Worm (Caenorhabditis elegans) whole organism, young adult: ENCODE results near the gene T24E12.10.

Experiments used
- F55B11.4 ChIP-seq: sonication (generic microtip); optimal IDR thresholded peaks from 2 replicates; lab custom pipeline; 2016; ENCODE audit warnings: missing compliant biosample characterization, missing genetic modification characterization, borderline replicate concordance; ENCODE audit not compliant: insufficient read depth
- Y67H2A.10 ChIP-seq: fragments of 200-800 bp; sonication (Bioruptor generic); conservative IDR thresholded peaks from 2 replicates; pipeline ENCODE4 v1.3.6; 2022; ENCODE audit warnings: missing genetic modification reagents, missing genetic modification characterization, missing compliant biosample characterization
- aptf-2 ChIP-seq: fragments of 200-800 bp; sonication (Bioruptor generic); conservative IDR thresholded peaks from 2 replicates; pipeline ENCODE4 v1.3.6; 2022; ENCODE audit warnings: missing genetic modification reagents, missing genetic modification characterization, missing compliant biosample characterization
- cebp-1 ChIP-seq, 2 experiments: fragments of 200-800 bp in 1 of 2; sonication (Bioruptor generic) in 1 of 2; sonication (generic microtip) in 1 of 2; IDR thresholded peaks in 1 of 2; optimal IDR thresholded peaks in 1 of 2; 2 replicates each; pipeline versions ENCODE4 v1.3.6 to Lab custom; 2017 to 2022; ENCODE audit warnings: missing compliant biosample characterization in 2 of 2, missing genetic modification characterization in 2 of 2, mild to moderate bottlenecking in 1 of 2, missing genetic modification reagents in 1 of 2, moderate library complexity in 1 of 2
- egrh-3 ChIP-seq: fragments of 200-800 bp; sonication (Bioruptor generic); IDR thresholded peaks from 2 replicates; pipeline ENCODE4 v1.3.6; 2022; ENCODE audit warnings: missing genetic modification reagents, missing genetic modification characterization, missing compliant biosample characterization
- ekl-4 ChIP-seq: fragments of 200-800 bp; sonication (Bioruptor generic); IDR thresholded peaks from 2 replicates; pipeline ENCODE4 v1.3.6; 2022; ENCODE audit warnings: missing genetic modification reagents, missing genetic modification characterization, missing compliant biosample characterization
- hmg-1.2 ChIP-seq: fragments of 200-800 bp; sonication (Bioruptor generic); IDR thresholded peaks from 2 replicates; pipeline ENCODE4 v1.3.6; 2022; ENCODE audit warnings: missing genetic modification reagents, missing genetic modification characterization, missing compliant biosample characterization
- let-607 ChIP-seq, 2 experiments: fragments of 200-800 bp in 1 of 2; sonication (Bioruptor generic) in 1 of 2; sonication (generic microtip) in 1 of 2; optimal IDR thresholded peaks; 2 replicates each; lab custom pipeline; 2016 to 2018; ENCODE audit warnings: mild to moderate bottlenecking in 2 of 2, missing compliant biosample characterization in 2 of 2, missing genetic modification characterization in 2 of 2, moderate library complexity in 2 of 2, missing genotype in 1 of 2
- mel-28 ChIP-seq: sonication (generic microtip); optimal IDR thresholded peaks from 2 replicates; lab custom pipeline; 2016; ENCODE audit warnings: borderline replicate concordance, mild to moderate bottlenecking, missing genetic modification characterization, missing compliant biosample characterization
- mes-4 ChIP-seq: sonication (generic microtip); optimal IDR thresholded peaks from 2 replicates; lab custom pipeline; 2016; ENCODE audit warnings: missing genotype, missing genetic modification characterization, missing compliant biosample characterization
- nfyb-1 ChIP-seq: fragments of 200-800 bp; sonication (Bioruptor generic); IDR thresholded peaks from 2 replicates; pipeline ENCODE4 v1.3.6; 2022; ENCODE audit warnings: missing genetic modification reagents, missing genetic modification characterization, missing compliant biosample characterization
- pha-4 ChIP-seq: fragments of 150-350 bp; sonication (generic microtip); optimal IDR thresholded peaks from 2 replicates; lab custom pipeline; 2014; ENCODE audit warnings: missing biosample characterization, missing genetic modification reagents, missing genetic modification characterization
- ztf-3 ChIP-seq: fragments of 200-800 bp; sonication (Bioruptor generic); optimal IDR thresholded peaks from 2 replicates; lab custom pipeline; 2018; ENCODE audit warnings: mild to moderate bottlenecking, missing genetic modification characterization, missing compliant biosample characterization

T24E12.10 gene

ce11 chrII:3721016-3721415 lies 52.0 kb downstream of the T24E12.10 start, which contains the start of gene C46E10.3:
TSS of gene C46E10.3 (plus strand) at chrII:3721316.
- no peak for TF ChIP-seq aptf-2 (GFP tag; lab: Robert Waterston, UW)
- TF ChIP-seq mel-28 (tag; lab: Kevin White, UChicago), result no peak
- no peak for TF ChIP-seq Y67H2A.10 (GFP tag; lab: Robert Waterston, UW)
- TF ChIP-seq hmg-1.2 (GFP tag; lab: Robert Waterston, UW), result no peak
- no peak for TF ChIP-seq ekl-4 (GFP tag; lab: Robert Waterston, UW)

ce11 chrII:3716961-3717360 lies 56.1 kb downstream of the T24E12.10 start, which contains the start of gene fbxc-52:
TSS of gene fbxc-52 (plus strand) at chrII:3717261.
- 0 out of 2 replicates have a peak, but pooled peaks have one; percentile 11 for TF ChIP-seq nfyb-1 (GFP tag; lab: Robert Waterston, UW)
- TF ChIP-seq F55B11.4 (tag; lab: Kevin White, UChicago), result no peak
- TF ChIP-seq, all 124 proteins: peak for 1

- TF ChIP-seq cebp-1 (GFP tag; IDR thresholded peaks at IDR 0.05; lab: Robert Waterston, UW), result no peak
- TF ChIP-seq cebp-1 (tag; optimal IDR thresholded peaks at IDR 0.05; lab: Kevin White, UChicago), result no peak
- TF ChIP-seq ekl-4 (GFP tag; lab: Robert Waterston, UW), result no peak
- TF ChIP-seq pha-4 (tag; lab: Kevin White, UChicago), result no peak
- TF ChIP-seq mes-4, result no peak
- TF ChIP-seq ztf-3 (GFP tag; lab: Kevin White, UChicago), result no peak
- no peak for TF ChIP-seq let-607 (tag; optimal IDR thresholded peaks at IDR 0.05; lab: Kevin White, UChicago)
- TF ChIP-seq egrh-3, result no peak
Measured at ce11 chrII:3716455-3716854, 56.6 kb downstream of the T24E12.10 start, which contains the start of gene srh-99. TSS of gene srh-99 (minus strand) at chrII:3716555.
